Fruit fly (Drosophila melanogaster) whole organism, embryonic: Measurements from ENCODE around the gene Bet1.
A peak's percentile ranks its signal among the peaks of the same experiment; 100 is the strongest.

Source experiments
- Ada2b ChIP-seq: fragments of 200-800 bp; sonication (Bioruptor generic); IDR thresholded peaks from 2 replicates; pipeline ENCODE4 v1.3.6; 2022; ENCODE audit warnings: missing biosample characterization, missing genetic modification characterization
- Blimp-1 ChIP-seq: fragments of 200-800 bp; sonication (Bioruptor generic); optimal IDR thresholded peaks from 3 replicates; lab custom pipeline; 2018; ENCODE audit warnings: missing biosample characterization, missing genetic modification characterization, mild to moderate bottlenecking, moderate library complexity, missing genetic modification reagents
- CG10209 ChIP-seq: fragments of 200-800 bp; sonication (Bioruptor generic); optimal IDR thresholded peaks from 3 replicates; lab custom pipeline; 2017; ENCODE audit warnings: missing biosample characterization, mild to moderate bottlenecking, missing genetic modification characterization, missing genetic modification reagents
- CG11504 ChIP-seq: fragments of 200-800 bp; sonication (Bioruptor generic); optimal IDR thresholded peaks from 3 replicates; lab custom pipeline; 2019; ENCODE audit warnings: missing biosample characterization, mild to moderate bottlenecking, missing genetic modification characterization, moderate library complexity
- CG16863 ChIP-seq: fragments of 200-800 bp; sonication (Bioruptor generic); optimal IDR thresholded peaks from 3 replicates; lab custom pipeline; 2016; ENCODE audit warnings: missing biosample characterization, missing genetic modification characterization
- CG17568 ChIP-seq: fragments of 200-800 bp; sonication (Bioruptor generic); optimal IDR thresholded peaks from 2 replicates; lab custom pipeline; 2018; ENCODE audit warnings: missing biosample characterization, mild to moderate bottlenecking, missing genetic modification characterization, moderate library complexity
- CG2129 ChIP-seq: fragments of 200-800 bp; sonication (Bioruptor generic); IDR thresholded peaks from 2 replicates; pipeline ENCODE4 v1.3.6; 2022; ENCODE audit warnings: missing biosample characterization, missing genetic modification characterization; ENCODE audit not compliant: partially characterized antibody
- CG4617 ChIP-seq: fragments of 200-800 bp; sonication (Bioruptor generic); optimal IDR thresholded peaks from 3 replicates; lab custom pipeline; 2016; ENCODE audit warnings: missing biosample characterization, missing genetic modification characterization, borderline replicate concordance
- CG5953 ChIP-seq: fragments of 200-800 bp; sonication (Bioruptor generic); IDR thresholded peaks from 2 replicates; pipeline ENCODE4 v1.3.6; 2022; ENCODE audit warnings: missing biosample characterization, missing genetic modification characterization
- CG6765 ChIP-seq: fragments of 200-800 bp; sonication (Bioruptor generic); optimal IDR thresholded peaks from 3 replicates; lab custom pipeline; 2017; ENCODE audit warnings: missing biosample characterization, mild to moderate bottlenecking, missing genetic modification characterization
- CG8478 ChIP-seq: fragments of >200 bp; optimal IDR thresholded peaks from 2 replicates; lab custom pipeline; 2018
- CG9437 ChIP-seq: fragments of 200-800 bp; sonication (Bioruptor generic); optimal IDR thresholded peaks from 2 replicates; lab custom pipeline; 2018; ENCODE audit warnings: missing biosample characterization, mild to moderate bottlenecking, missing genetic modification characterization
- CG9609 ChIP-seq: fragments of 200-800 bp; sonication (Bioruptor generic); optimal IDR thresholded peaks from 3 replicates; lab custom pipeline; 2016; ENCODE audit warnings: missing biosample characterization, missing genetic modification characterization
- CG9932 ChIP-seq: fragments of 200-800 bp; sonication (Bioruptor generic); IDR thresholded peaks from 2 replicates; pipeline ENCODE4 v1.3.6; 2022; ENCODE audit warnings: missing biosample characterization, missing genetic modification characterization
- CHES-1-like ChIP-seq: fragments of 200-800 bp; sonication (Bioruptor generic); optimal IDR thresholded peaks from 2 replicates; lab custom pipeline; 2016; ENCODE audit warnings: missing biosample characterization, missing genetic modification characterization
- D19A ChIP-seq: fragments of 200-800 bp; optimal IDR thresholded peaks from 3 replicates; lab custom pipeline; 2019; ENCODE audit warnings: missing biosample characterization, mild to moderate bottlenecking, missing genetic modification characterization, moderate library complexity
- Ets97D ChIP-seq: fragments of 200-800 bp; sonication (Bioruptor generic); optimal IDR thresholded peaks from 3 replicates; lab custom pipeline; 2016; ENCODE audit warnings: missing biosample characterization, missing genetic modification characterization
- Gug ChIP-seq: fragments of 200-800 bp; sonication (Bioruptor generic); IDR thresholded peaks from 4 replicates; pipeline ENCODE4 v1.3.6; 2022; ENCODE audit warnings: missing biosample characterization, missing genetic modification characterization
- HmgZ ChIP-seq: fragments of 200-800 bp; sonication (Bioruptor generic); optimal IDR thresholded peaks from 2 replicates; lab custom pipeline; 2018; ENCODE audit warnings: missing biosample characterization, mild to moderate bottlenecking, missing genetic modification characterization
- Hsf ChIP-seq: fragments of 200-800 bp; sonication (Bioruptor generic); optimal IDR thresholded peaks from 3 replicates; lab custom pipeline; 2016; ENCODE audit warnings: missing biosample characterization, missing genetic modification characterization
- Jarid2 ChIP-seq: fragments of 200-800 bp; sonication (Bioruptor generic); optimal IDR thresholded peaks from 3 replicates; lab custom pipeline; 2017; ENCODE audit warnings: mild to moderate bottlenecking, missing biosample characterization, missing genetic modification reagents, missing genetic modification characterization
- Mes4 ChIP-seq: fragments of 200-800 bp; sonication (Bioruptor generic); optimal IDR thresholded peaks from 2 replicates; lab custom pipeline; 2016; ENCODE audit warnings: missing biosample characterization, missing genetic modification characterization
- Nf-YC ChIP-seq: fragments of 200-800 bp; optimal IDR thresholded peaks from 3 replicates; lab custom pipeline; 2019; ENCODE audit warnings: missing biosample characterization, mild to moderate bottlenecking, missing genetic modification characterization, moderate library complexity
- Ptx1 ChIP-seq: fragments of 200-800 bp; sonication (Bioruptor generic); IDR thresholded peaks from 2 replicates; pipeline ENCODE4 v1.3.6; 2022; ENCODE audit warnings: missing biosample characterization, missing genetic modification characterization
- Ravus ChIP-seq: fragments of 200-800 bp; sonication (Bioruptor generic); IDR thresholded peaks from 2 replicates; pipeline ENCODE4 v1.3.6; 2022; ENCODE audit warnings: missing biosample characterization, missing genetic modification characterization
- Trl ChIP-seq, 3 experiments: fragments of >200 bp in 2 of 3; fragments of 200-800 bp in 1 of 3; sonication (Bioruptor generic) in 1 of 3; optimal IDR thresholded peaks; 2 replicates in 1 of 3; 3 replicates in 2 of 3; lab custom pipeline; 2016 to 2017; ENCODE audit warnings: missing biosample characterization in 1 of 3, missing genetic modification characterization in 1 of 3
- YL-1 ChIP-seq: fragments of 200-800 bp; sonication (Bioruptor generic); optimal IDR thresholded peaks from 3 replicates; lab custom pipeline; 2017; ENCODE audit warnings: missing biosample characterization, mild to moderate bottlenecking, missing genetic modification characterization
- abd-A ChIP-seq: fragments of 200-800 bp; sonication (Bioruptor generic); optimal IDR thresholded peaks from 3 replicates; lab custom pipeline; 2019; ENCODE audit warnings: missing biosample characterization, mild to moderate bottlenecking, missing genetic modification characterization, moderate library complexity
- bbx ChIP-seq: fragments of 200-800 bp; sonication (Bioruptor generic); IDR thresholded peaks from 2 replicates; pipeline ENCODE4 v1.3.6; 2022; ENCODE audit warnings: missing biosample characterization, missing genetic modification characterization; ENCODE audit not compliant: partially characterized antibody
- chm ChIP-seq: fragments of 200-800 bp; sonication (Bioruptor generic); IDR thresholded peaks from 2 replicates; pipeline ENCODE4 v1.3.6; 2022; ENCODE audit warnings: missing biosample characterization, missing genetic modification characterization
- croc ChIP-seq: fragments of 200-800 bp; sonication (Bioruptor generic); conservative IDR thresholded peaks from 3 replicates; pipeline ENCODE4 v1.3.6; 2022; ENCODE audit warnings: missing biosample characterization, missing genetic modification characterization
- crol ChIP-seq: fragments of 200-800 bp; sonication (Bioruptor generic); IDR thresholded peaks from 2 replicates; pipeline ENCODE4 v1.3.6; 2022; ENCODE audit warnings: missing biosample characterization, missing genetic modification characterization
- ems ChIP-seq: fragments of 200-800 bp; sonication (Bioruptor generic); optimal IDR thresholded peaks from 3 replicates; lab custom pipeline; 2016; ENCODE audit warnings: missing biosample characterization, missing genetic modification characterization
- exex ChIP-seq: fragments of 200-800 bp; sonication (Bioruptor generic); optimal IDR thresholded peaks from 4 replicates; lab custom pipeline; 2018; ENCODE audit warnings: missing biosample characterization, mild to moderate bottlenecking, missing genetic modification characterization, moderate library complexity
- eyg ChIP-seq: fragments of 200-800 bp; sonication (Bioruptor generic); optimal IDR thresholded peaks from 3 replicates; lab custom pipeline; 2016; ENCODE audit warnings: missing biosample characterization, missing genetic modification characterization
- jumu ChIP-seq: fragments of 200-800 bp; sonication (Bioruptor generic); optimal IDR thresholded peaks from 3 replicates; lab custom pipeline; 2016; ENCODE audit warnings: missing biosample characterization, missing genetic modification characterization
- lmd ChIP-seq: fragments of 200-800 bp; sonication (Bioruptor generic); IDR thresholded peaks from 2 replicates; pipeline ENCODE4 v1.3.6; 2022; ENCODE audit warnings: missing biosample characterization, missing genetic modification characterization
- nmo ChIP-seq: fragments of 200-800 bp; sonication (Bioruptor generic); optimal IDR thresholded peaks from 2 replicates; lab custom pipeline; 2018; ENCODE audit warnings: missing biosample characterization, mild to moderate bottlenecking, missing genetic modification characterization, moderate library complexity
- org-1 ChIP-seq: fragments of 200-800 bp; sonication (Bioruptor generic); optimal IDR thresholded peaks from 2 replicates; lab custom pipeline; 2017; ENCODE audit warnings: missing biosample characterization, missing genetic modification characterization
- psq ChIP-seq: fragments of 200-800 bp; sonication (Bioruptor generic); optimal IDR thresholded peaks from 2 replicates; lab custom pipeline; 2017; ENCODE audit warnings: missing biosample characterization, missing genetic modification characterization
- pum ChIP-seq: fragments of 200-800 bp; sonication (Bioruptor generic); optimal IDR thresholded peaks from 2 replicates; lab custom pipeline; 2016; ENCODE audit warnings: missing biosample characterization, missing genetic modification characterization
- trem ChIP-seq: fragments of 200-800 bp; optimal IDR thresholded peaks from 3 replicates; lab custom pipeline; 2019; ENCODE audit warnings: missing biosample characterization, mild to moderate bottlenecking, missing genetic modification characterization, moderate library complexity
- unpg ChIP-seq: fragments of 200-800 bp; sonication (Bioruptor generic); optimal IDR thresholded peaks from 3 replicates; lab custom pipeline; 2018; ENCODE audit warnings: missing biosample characterization, mild to moderate bottlenecking, missing genetic modification characterization, moderate library complexity
- vvl ChIP-seq: fragments of 200-800 bp; sonication (Bioruptor generic); IDR thresholded peaks from 2 replicates; pipeline ENCODE4 v1.3.6; 2022; ENCODE audit warnings: missing biosample characterization, missing genetic modification characterization
- wor ChIP-seq: fragments of 200-800 bp; sonication (Bioruptor generic); IDR thresholded peaks from 2 replicates; pipeline ENCODE4 v1.3.6; 2022; ENCODE audit warnings: missing biosample characterization, missing genetic modification characterization

Bet1 gene

DNA sequence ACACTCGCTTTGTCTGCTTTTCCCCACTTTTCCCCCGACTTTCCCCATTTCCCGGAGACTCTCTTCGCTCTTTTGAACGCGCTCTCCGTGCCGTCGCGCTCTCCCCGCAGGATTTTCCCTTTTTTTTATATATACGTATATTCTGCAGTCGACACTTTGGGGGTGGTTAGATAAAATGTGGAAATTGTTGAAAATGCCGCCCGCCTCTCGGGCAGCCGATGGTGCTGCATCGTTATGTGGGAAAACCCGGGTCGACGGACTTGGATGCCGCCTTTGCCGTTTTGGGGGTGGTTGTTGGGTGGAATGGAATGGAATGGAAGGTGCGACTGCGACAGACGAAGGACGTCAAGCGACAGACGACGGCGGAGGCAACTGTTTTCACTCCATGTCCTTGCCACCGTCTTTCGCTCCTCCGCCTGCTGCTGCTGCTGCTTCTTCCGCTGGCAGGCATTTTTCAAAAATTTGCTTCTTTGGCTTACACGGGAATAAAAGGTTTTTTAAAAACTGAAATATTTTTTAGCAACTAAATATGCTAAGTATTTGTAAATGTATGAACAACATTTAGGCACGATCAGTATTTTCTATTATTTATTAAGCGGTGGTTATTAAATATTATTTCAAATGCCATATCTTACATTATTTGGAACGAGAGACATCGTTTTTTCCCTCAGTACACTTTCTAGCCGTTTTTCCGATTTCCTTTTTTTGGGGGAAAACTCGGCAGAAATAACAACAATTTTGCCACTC, 30.2 kb upstream of the Bet1 start (continued):
- TF ChIP-seq Nf-YC (tag; lab: Kevin White, UChicago) (no peak), CG5953 (GFP tag; lab: Robert Waterston, UW) (no peak), CG4617 (GFP tag; lab: Kevin White, UChicago) (no peak), Ptx1 (peak; percentile 23; the same call in 1 of the 2 replicates), unpg (GFP tag; lab: Kevin White, UChicago) (peak; percentile 50), CG17568 (GFP tag; lab: Kevin White, UChicago) (no peak), Blimp-1 (peak; percentile 37), Ravus (GFP tag; lab: Robert Waterston, UW) (no peak), CG9932 (GFP tag; lab: Robert Waterston, UW) (0 out of 2 replicates have a peak, but pooled peaks have one; percentile 15)

DNA sequence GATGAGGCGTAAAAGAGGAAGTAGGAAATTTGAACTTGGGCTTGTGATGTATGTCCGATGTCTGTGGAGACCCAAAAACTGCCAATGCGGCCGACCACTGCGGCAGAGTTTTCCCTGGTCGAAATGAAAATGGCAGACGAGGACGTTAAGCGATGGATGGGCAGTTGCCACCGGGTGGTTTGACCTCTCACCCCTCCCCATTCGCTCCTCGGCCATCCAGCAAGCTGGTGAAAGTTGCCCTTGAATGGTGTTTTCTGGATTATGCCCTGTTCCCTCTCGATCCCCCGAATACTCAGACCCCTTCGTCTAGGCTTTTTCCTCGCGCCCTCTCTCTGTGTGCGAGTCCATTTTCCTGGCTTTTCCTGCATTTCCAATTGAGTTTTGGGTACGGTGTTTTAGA, 29.6 kb upstream of the Bet1 start:
- 0 out of 2 replicates have a peak, but pooled peaks have one; percentile 17 for TF ChIP-seq chm (GFP tag; lab: Robert Waterston, UW)
- TF ChIP-seq abd-A (tag; lab: Kevin White, UChicago) = peak; percentile 86
- TF ChIP-seq crol = peak; percentile 58
- no peak for TF ChIP-seq Jarid2
- TF ChIP-seq Mes4 = no peak

DNA sequence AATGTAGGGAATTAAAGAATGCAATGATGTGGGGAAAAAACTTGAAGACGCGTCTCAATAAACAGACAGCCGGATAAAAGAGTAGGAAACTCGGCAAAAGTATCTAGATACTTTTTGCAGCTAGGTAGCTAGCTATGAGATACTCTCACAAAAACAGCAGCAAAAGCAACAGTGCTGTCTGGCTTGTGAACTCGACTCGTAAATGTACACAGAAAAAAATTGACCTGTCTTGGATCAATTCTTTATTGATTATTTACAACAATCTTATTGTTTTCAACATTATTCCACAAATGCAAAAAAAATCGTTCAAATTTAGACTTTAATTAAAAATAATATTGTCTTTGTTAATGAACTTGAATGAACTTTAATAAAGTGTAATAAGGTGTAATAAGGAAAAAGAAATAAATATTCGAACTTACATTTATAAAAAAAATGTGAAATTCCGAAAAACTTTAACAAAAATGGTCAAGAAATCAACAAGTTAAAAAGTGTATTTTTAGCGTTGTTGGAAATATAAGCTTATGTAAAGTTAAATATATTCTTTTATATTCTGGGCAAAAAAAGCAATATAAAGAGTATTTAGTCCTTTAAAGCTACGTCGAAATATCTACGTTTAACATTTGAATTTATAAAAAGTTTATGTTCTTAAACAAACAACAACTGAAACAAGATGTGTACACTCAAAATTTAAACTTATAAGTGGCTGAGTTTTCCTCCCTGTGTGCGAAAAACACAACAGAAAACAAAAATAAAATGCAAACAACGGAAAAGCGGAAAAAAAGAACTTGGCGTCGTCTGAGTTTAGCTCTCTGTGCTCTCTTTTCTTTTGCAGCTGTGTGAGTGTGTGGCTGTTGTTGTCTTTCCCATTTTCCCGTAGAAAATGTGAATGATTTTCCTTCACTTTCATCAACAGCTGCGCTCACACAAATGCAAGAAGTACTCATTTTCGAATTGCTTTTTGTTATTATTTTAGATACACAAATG, 27.1 kb upstream of the Bet1 start:
- TF ChIP-seq Gug (GFP tag; lab: Robert Waterston, UW) (no peak), CG6765 (no peak), jumu (no peak), CHES-1-like (GFP tag; lab: Kevin White, UChicago) (no peak), CG10209 (no peak), Hsf (GFP tag; lab: Kevin White, UChicago) (no peak), CG9609 (GFP tag; lab: Kevin White, UChicago) (no peak), org-1 (GFP tag; lab: Kevin White, UChicago) (no peak), pum (GFP tag; lab: Kevin White, UChicago) (no peak), ems (GFP tag; lab: Kevin White, UChicago) (no peak), YL-1 (no peak), bbx (GFP tag; lab: Robert Waterston, UW) (no peak), CG8478 (lab: Kevin White, UChicago) (no peak), exex (tag; lab: Kevin White, UChicago) (no peak), vvl (GFP tag; lab: Robert Waterston, UW) (no peak), CG9932 (GFP tag; lab: Robert Waterston, UW) (no peak), Ets97D (GFP tag; lab: Kevin White, UChicago) (no peak), lmd (GFP tag; lab: Robert Waterston, UW) (no peak), croc (GFP tag; lab: Robert Waterston, UW) (no peak), nmo (GFP tag; lab: Kevin White, UChicago) (peak; percentile 22), wor (GFP tag; lab: Robert Waterston, UW) (no peak), eyg (GFP tag; lab: Kevin White, UChicago) (no peak), CG2129 (no peak), CG11504 (tag; lab: Kevin White, UChicago) (peak; percentile 22), psq (GFP tag; lab: Kevin White, UChicago) (no peak), HmgZ (tag; lab: Kevin White, UChicago) (no peak), trem (tag; lab: Kevin White, UChicago) (no peak), Ada2b (GFP tag; lab: Robert Waterston, UW) (no peak), CG16863 (no peak), CG9437 (peak; percentile 19), D19A (peak; percentile 35), Trl (optimal IDR thresholded peaks at IDR 0.05; lab: Kevin White, UChicago) (peak; percentile 30 to 35), Trl (GFP tag; optimal IDR thresholded peaks at IDR 0.05; lab: Kevin White, UChicago) (no peak)
